Fruit fly (Drosophila melanogaster) whole organism, prepupa: ENCODE measurements around the gene CG8188.

Experiments
- Blimp-1 ChIP-seq: fragments of 200-800 bp; sonication (Bioruptor generic); optimal IDR thresholded peaks from 3 replicates; lab custom pipeline; 2017; ENCODE audit warnings: missing biosample characterization, missing genetic modification characterization, mild to moderate bottlenecking, moderate library complexity, missing genetic modification reagents
- CG10669 ChIP-seq: fragments of 200-800 bp; sonication (Bioruptor generic); optimal IDR thresholded peaks from 3 replicates; lab custom pipeline; 2018; ENCODE audit warnings: missing biosample characterization, mild to moderate bottlenecking, missing genetic modification characterization, moderate library complexity
- CG11294 ChIP-seq: fragments of 200-800 bp; sonication (Bioruptor generic); IDR thresholded peaks from 2 replicates; pipeline ENCODE4 v1.3.6; 2022; ENCODE audit warnings: missing biosample characterization, missing genetic modification characterization
- CG11902 ChIP-seq: fragments of 200-800 bp; sonication (Bioruptor generic); optimal IDR thresholded peaks from 3 replicates; lab custom pipeline; 2016; ENCODE audit warnings: missing biosample characterization, missing genetic modification characterization
- CG15336 ChIP-seq: fragments of 200-800 bp; sonication (Bioruptor generic); IDR thresholded peaks from 2 replicates; pipeline ENCODE4 v1.3.6; 2022; ENCODE audit warnings: missing biosample characterization, missing genetic modification characterization
- CG16779 ChIP-seq: fragments of 200-800 bp; sonication (Bioruptor generic); optimal IDR thresholded peaks from 3 replicates; lab custom pipeline; 2017; ENCODE audit warnings: missing biosample characterization, mild to moderate bottlenecking, missing genetic modification characterization
- CG3032 ChIP-seq: fragments of 200-800 bp; optimal IDR thresholded peaks from 2 replicates; lab custom pipeline; 2019; ENCODE audit warnings: missing biosample characterization, mild to moderate bottlenecking, missing genetic modification characterization, moderate library complexity
- CG31627 ChIP-seq: fragments of 200-800 bp; sonication (Bioruptor generic); optimal IDR thresholded peaks from 3 replicates; lab custom pipeline; 2016; ENCODE audit warnings: missing biosample characterization, missing genetic modification characterization
- CG32006 ChIP-seq: fragments of 200-800 bp; sonication (Bioruptor generic); optimal IDR thresholded peaks from 3 replicates; lab custom pipeline; 2017; ENCODE audit warnings: missing biosample characterization, mild to moderate bottlenecking, missing genetic modification characterization
- CG34406 ChIP-seq: fragments of 200-800 bp; sonication (Bioruptor generic); optimal IDR thresholded peaks from 3 replicates; lab custom pipeline; 2016; ENCODE audit warnings: missing biosample characterization, missing genetic modification characterization
- CG3919 ChIP-seq: fragments of 200-800 bp; sonication (Bioruptor generic); optimal IDR thresholded peaks from 3 replicates; lab custom pipeline; 2016; ENCODE audit warnings: missing biosample characterization, missing genetic modification characterization
- CG4318 ChIP-seq: fragments of 200-800 bp; sonication (Bioruptor generic); optimal IDR thresholded peaks from 3 replicates; lab custom pipeline; 2017; ENCODE audit warnings: missing biosample characterization, mild to moderate bottlenecking, missing genetic modification characterization
- CG6163 ChIP-seq: fragments of 200-800 bp; sonication (Bioruptor generic); IDR thresholded peaks from 3 replicates; pipeline ENCODE4 v1.3.6; 2022; ENCODE audit warnings: missing biosample characterization, missing genetic modification characterization
- CG6276 ChIP-seq: fragments of 200-800 bp; sonication (Bioruptor generic); optimal IDR thresholded peaks from 2 replicates; lab custom pipeline; 2017; ENCODE audit warnings: missing biosample characterization, mild to moderate bottlenecking, missing genetic modification characterization
- CG6808 ChIP-seq: fragments of 200-800 bp; sonication (Bioruptor generic); optimal IDR thresholded peaks from 3 replicates; lab custom pipeline; 2017; ENCODE audit warnings: missing biosample characterization, missing genetic modification characterization, mild to moderate bottlenecking, moderate library complexity, missing genetic modification reagents
- CG6854 ChIP-seq: fragments of 200-800 bp; sonication (Bioruptor generic); optimal IDR thresholded peaks from 2 replicates; lab custom pipeline; 2017; ENCODE audit warnings: missing biosample characterization, mild to moderate bottlenecking, missing genetic modification characterization
- CG7368 ChIP-seq: fragments of 200-800 bp; sonication (Bioruptor generic); optimal IDR thresholded peaks from 3 replicates; lab custom pipeline; 2016; ENCODE audit warnings: missing biosample characterization, missing genetic modification characterization
- CG8319 ChIP-seq: fragments of 200-800 bp; sonication (Bioruptor generic); optimal IDR thresholded peaks from 3 replicates; lab custom pipeline; 2016; ENCODE audit warnings: missing biosample characterization, missing genetic modification characterization
- CG8632 ChIP-seq: fragments of 200-800 bp; sonication (Bioruptor generic); optimal IDR thresholded peaks from 3 replicates; lab custom pipeline; 2016; ENCODE audit warnings: missing biosample characterization, missing genetic modification characterization
- CG9139 ChIP-seq: fragments of 200-800 bp; sonication (Bioruptor generic); optimal IDR thresholded peaks from 3 replicates; lab custom pipeline; 2017; ENCODE audit warnings: missing biosample characterization, mild to moderate bottlenecking, missing genetic modification characterization
- Eip75B ChIP-seq: fragments of 200-800 bp; sonication (Bioruptor generic); optimal IDR thresholded peaks from 3 replicates; lab custom pipeline; 2016; ENCODE audit warnings: missing biosample characterization, missing genetic modification characterization
- Eip78C ChIP-seq: fragments of 200-800 bp; sonication (Bioruptor generic); peaks from one replicate; lab custom pipeline; 2016; ENCODE audit warnings: missing biosample characterization, missing genetic modification characterization
- Ets21C ChIP-seq: fragments of 200-800 bp; sonication (Bioruptor generic); optimal IDR thresholded peaks from 3 replicates; lab custom pipeline; 2016; ENCODE audit warnings: missing biosample characterization, missing genetic modification characterization
- Gug ChIP-seq: fragments of 200-800 bp; sonication (Bioruptor generic); IDR thresholded peaks from 2 replicates; pipeline ENCODE4 v1.3.6; 2022; ENCODE audit warnings: missing biosample characterization, missing genetic modification characterization
- Hr38 ChIP-seq: sonication (Bioruptor generic); optimal IDR thresholded peaks from 2 replicates; lab custom pipeline; 2016; ENCODE audit warnings: missing biosample characterization, missing genetic modification characterization
- Hr39 ChIP-seq: fragments of 200-800 bp; sonication (Bioruptor generic); optimal IDR thresholded peaks from 2 replicates; lab custom pipeline; 2016; ENCODE audit warnings: missing biosample characterization, missing genetic modification characterization
- Lpt ChIP-seq: fragments of 200-800 bp; sonication (Bioruptor generic); optimal IDR thresholded peaks from 3 replicates; lab custom pipeline; 2016; ENCODE audit warnings: missing biosample characterization, missing genetic modification characterization
- OdsH ChIP-seq: fragments of 200-800 bp; sonication (Bioruptor generic); optimal IDR thresholded peaks from 3 replicates; lab custom pipeline; 2016; ENCODE audit warnings: missing biosample characterization, missing genetic modification characterization
- Smox ChIP-seq: fragments of 200-800 bp; sonication (Bioruptor generic); optimal IDR thresholded peaks from 3 replicates; lab custom pipeline; 2016; ENCODE audit warnings: missing biosample characterization, missing genetic modification characterization
- Sox102F ChIP-seq: fragments of 200-800 bp; sonication (Bioruptor generic); optimal IDR thresholded peaks from 2 replicates; lab custom pipeline; 2016; ENCODE audit warnings: missing biosample characterization, mild to moderate bottlenecking, missing genetic modification characterization
- Sox14 ChIP-seq: fragments of 200-800 bp; sonication (Bioruptor generic); optimal IDR thresholded peaks from 3 replicates; lab custom pipeline; 2016; ENCODE audit warnings: missing biosample characterization, missing genetic modification characterization
- Sox15 ChIP-seq: fragments of 200-800 bp; sonication (Bioruptor generic); optimal IDR thresholded peaks from 3 replicates; lab custom pipeline; 2016; ENCODE audit warnings: missing biosample characterization, missing genetic modification characterization
- acj6 ChIP-seq: fragments of 200-800 bp; sonication (Bioruptor generic); optimal IDR thresholded peaks from 3 replicates; lab custom pipeline; 2016; ENCODE audit warnings: missing biosample characterization, missing genetic modification characterization
- cyc ChIP-seq: fragments of 200-800 bp; sonication (Bioruptor generic); optimal IDR thresholded peaks from 3 replicates; lab custom pipeline; 2016; ENCODE audit warnings: missing biosample characterization, missing genetic modification characterization
- dsx ChIP-seq: fragments of 200-800 bp; optimal IDR thresholded peaks from 3 replicates; lab custom pipeline; 2019; ENCODE audit warnings: missing biosample characterization, mild to moderate bottlenecking, missing genetic modification characterization, moderate library complexity; ENCODE audit not compliant: poor library complexity, severe bottlenecking
- eg ChIP-seq: fragments of 200-800 bp; sonication (Bioruptor generic); IDR thresholded peaks from 3 replicates; pipeline ENCODE4 v1.3.6; 2022; ENCODE audit warnings: missing biosample characterization, missing genetic modification characterization
- esn ChIP-seq: fragments of 200-800 bp; sonication (Bioruptor generic); optimal IDR thresholded peaks from 2 replicates; lab custom pipeline; 2016; ENCODE audit warnings: missing biosample characterization, mild to moderate bottlenecking, missing genetic modification characterization, moderate library complexity
- fd85E ChIP-seq: fragments of 200-800 bp; sonication (Bioruptor generic); optimal IDR thresholded peaks from 3 replicates; lab custom pipeline; 2016; ENCODE audit warnings: missing biosample characterization, missing genetic modification characterization
- fkh ChIP-seq: fragments of 200-800 bp; sonication (Bioruptor generic); optimal IDR thresholded peaks from 3 replicates; lab custom pipeline; 2017; ENCODE audit warnings: missing biosample characterization, mild to moderate bottlenecking, missing genetic modification characterization, moderate library complexity
- lz ChIP-seq: fragments of 200-800 bp; sonication (Bioruptor generic); optimal IDR thresholded peaks from 3 replicates; lab custom pipeline; 2016; ENCODE audit warnings: missing biosample characterization, missing genetic modification characterization
- net ChIP-seq: fragments of 200-800 bp; sonication (Bioruptor generic); optimal IDR thresholded peaks from 3 replicates; lab custom pipeline; 2016; ENCODE audit warnings: missing biosample characterization, missing genetic modification characterization
- salr ChIP-seq, 2 experiments: fragments of 200-800 bp; sonication (Bioruptor generic); optimal IDR thresholded peaks; 3 replicates each; lab custom pipeline; 2016 to 2018; ENCODE audit warnings: missing biosample characterization in 2 of 2, missing genetic modification characterization in 2 of 2, mild to moderate bottlenecking in 1 of 2
- spab ChIP-seq: fragments of 200-800 bp; sonication (Bioruptor generic); optimal IDR thresholded peaks from 2 replicates; lab custom pipeline; 2017; ENCODE audit warnings: missing biosample characterization, mild to moderate bottlenecking, missing genetic modification characterization, missing genetic modification reagents
- ss ChIP-seq, 2 experiments: fragments of 200-800 bp; sonication (Bioruptor generic); optimal IDR thresholded peaks; 2 replicates in 1 of 2; 3 replicates in 1 of 2; lab custom pipeline; 2017 to 2018; ENCODE audit warnings: mild to moderate bottlenecking in 2 of 2, missing biosample characterization in 2 of 2, missing genetic modification characterization in 2 of 2, moderate library complexity in 1 of 2
- svp ChIP-seq: fragments of 200-800 bp; sonication (Bioruptor generic); peaks from one replicate; lab custom pipeline; 2016; ENCODE audit warnings: missing biosample characterization, missing genetic modification characterization
- topi ChIP-seq: fragments of 200-800 bp; sonication (Bioruptor generic); optimal IDR thresholded peaks from 3 replicates; lab custom pipeline; 2016; ENCODE audit warnings: missing biosample characterization, missing genetic modification characterization

Gene CG8188

DNA sequence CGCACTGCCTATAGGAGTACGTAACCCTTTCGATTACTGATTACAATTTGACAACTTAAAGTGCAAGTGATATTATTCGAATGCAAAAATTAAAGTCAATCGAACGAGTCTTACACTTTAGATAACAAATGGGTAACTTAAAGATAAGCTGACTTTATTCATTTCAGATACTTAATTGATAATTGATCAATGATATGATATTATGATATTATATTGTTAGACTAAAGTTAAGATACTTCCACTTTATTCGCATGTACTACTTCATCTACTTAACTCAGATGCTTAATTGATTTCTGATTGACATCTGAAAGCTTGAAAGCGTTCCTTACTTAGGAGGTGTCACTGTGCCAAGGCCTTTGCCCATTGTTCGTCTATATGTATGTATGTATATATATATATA, 16.6 kb downstream of the CG8188 start (continued):
- TF ChIP-seq Gug (GFP tag; lab: Robert Waterston, UW) (0 out of 2 replicates have a peak, but pooled peaks have one; percentile 14), CG3919 (peak; percentile 37), CG34406 (GFP tag; lab: Kevin White, UChicago) (no peak)

DNA sequence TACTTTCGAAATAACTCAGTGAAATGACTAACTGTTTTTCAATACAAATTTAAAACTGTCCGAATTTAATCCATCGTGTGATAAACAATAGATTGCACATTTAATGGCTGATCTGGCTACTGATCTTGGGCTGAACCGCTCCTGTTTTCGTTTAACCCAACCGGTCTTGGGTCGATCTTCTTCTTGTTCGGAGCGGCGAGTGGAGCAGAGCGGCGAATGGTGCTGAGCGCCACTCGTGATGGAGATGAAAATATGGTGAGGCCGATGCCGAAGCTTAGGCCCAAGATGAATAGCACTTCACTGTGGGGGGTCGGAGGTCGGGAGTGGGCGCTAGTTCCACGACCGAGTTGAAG, 19.3 kb downstream of the CG8188 start:
- no peak for TF ChIP-seq svp (GFP tag; lab: Kevin White, UChicago)
- TF ChIP-seq CG8319: no peak
- no peak for TF ChIP-seq salr (GFP tag; optimal IDR thresholded peaks at IDR 0.05; lab: Kevin White, UChicago)
- no peak for TF ChIP-seq esn (GFP tag; lab: Kevin White, UChicago)
- no peak for TF ChIP-seq CG3919
- TF ChIP-seq Hr39: no peak

DNA sequence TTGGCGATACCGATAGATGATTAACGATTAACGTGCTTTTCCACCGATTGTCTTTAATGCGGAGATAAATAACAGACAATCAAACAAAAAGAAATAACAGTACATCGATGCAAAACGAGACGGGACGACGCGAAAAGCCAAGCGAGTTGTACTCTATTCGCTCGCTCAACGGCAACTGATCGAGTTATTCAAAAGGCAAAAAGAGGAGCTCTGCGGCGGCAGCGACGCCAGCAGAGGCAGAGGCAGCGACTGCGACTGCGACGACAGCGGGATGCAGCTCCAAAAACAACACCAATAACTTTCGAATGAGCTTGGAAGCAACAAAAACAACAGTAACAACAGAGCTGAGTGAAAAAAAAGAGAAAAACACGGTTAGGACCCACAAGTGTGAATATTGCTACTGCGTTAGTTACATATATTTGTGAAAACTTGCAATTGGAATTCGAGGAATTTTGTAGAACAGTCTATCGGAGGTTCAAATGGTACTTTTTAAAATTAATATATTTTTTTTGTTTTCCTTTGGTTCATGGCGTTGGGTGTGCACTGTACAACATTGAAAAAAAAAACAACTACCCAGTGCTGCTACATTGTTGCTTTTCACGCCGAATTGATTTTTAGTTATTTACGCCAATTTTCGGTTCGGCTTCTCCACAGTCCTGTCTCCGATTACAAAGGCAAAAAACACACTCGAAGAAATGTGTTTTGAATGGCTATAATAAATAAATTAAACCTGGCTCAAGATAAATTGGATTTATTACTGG, 19.9 kb downstream of the CG8188 start:
- TF ChIP-seq cyc (peak; percentile 91), salr (GFP tag; optimal IDR thresholded peaks at IDR 0.05; lab: Kevin White, UChicago) (peak; percentile 80 to 91), CG4318 (peak; percentile 84), svp (GFP tag; lab: Kevin White, UChicago) (peak; percentile 97), CG6854 (GFP tag; lab: Kevin White, UChicago) (peak; percentile 92), Lpt (GFP tag; lab: Kevin White, UChicago) (peak; percentile 94), Sox15 (GFP tag; lab: Kevin White, UChicago) (peak; percentile 88), ss (GFP tag; optimal IDR thresholded peaks at IDR 0.05; lab: Kevin White, UChicago) (peak; percentile 97 to 98), topi (GFP tag; lab: Kevin White, UChicago) (peak; percentile 96), CG3032 (tag; lab: Kevin White, UChicago) (peak; percentile 85), acj6 (GFP tag; lab: Kevin White, UChicago) (peak; percentile 93), Eip75B (GFP tag; lab: Kevin White, UChicago) (peak; percentile 95), eg (peak; percentile 96), Ets21C (GFP tag; lab: Kevin White, UChicago) (peak; percentile 81), CG32006 (GFP tag; lab: Kevin White, UChicago) (peak; percentile 95), CG31627 (GFP tag; lab: Kevin White, UChicago) (peak; percentile 91), CG16779 (tag; lab: Kevin White, UChicago) (peak; percentile 91), CG34406 (GFP tag; lab: Kevin White, UChicago) (peak; percentile 94), CG6808 (GFP tag; lab: Kevin White, UChicago) (peak; percentile 94), CG8319 (peak; percentile 91), CG3919 (peak; percentile 96), fd85E (GFP tag; lab: Kevin White, UChicago) (peak; percentile 76), esn (GFP tag; lab: Kevin White, UChicago) (peak; percentile 97), CG11902 (peak; percentile 79), spab (GFP tag; lab: Kevin White, UChicago) (peak; percentile 89), OdsH (GFP tag; lab: Kevin White, UChicago) (peak; percentile 94), Hr38 (no peak), CG11294 (peak; percentile 89), CG6163 (peak; percentile 97), CG9139 (GFP tag; lab: Kevin White, UChicago) (peak; percentile 90), Eip78C (GFP tag; lab: Kevin White, UChicago) (peak; percentile 99), Sox14 (GFP tag; lab: Kevin White, UChicago) (peak; percentile 92), dsx (GFP tag; lab: Kevin White, UChicago) (peak; percentile 99), net (GFP tag; lab: Kevin White, UChicago) (peak; percentile 96), fkh (GFP tag; lab: Kevin White, UChicago) (no peak), lz (GFP tag; lab: Kevin White, UChicago) (peak; percentile 94), CG8632 (GFP tag; lab: Kevin White, UChicago) (peak; percentile 92), Blimp-1 (GFP tag; lab: Kevin White, UChicago) (peak; percentile 80), Sox102F (peak; percentile 90), Smox (GFP tag; lab: Kevin White, UChicago) (peak; percentile 95), CG15336 (GFP tag; lab: Robert Waterston, UW) (peak; percentile 95), CG10669 (GFP tag; lab: Kevin White, UChicago) (peak; percentile 89), CG6276 (GFP tag; lab: Kevin White, UChicago) (peak; percentile 93), CG7368 (GFP tag; lab: Kevin White, UChicago) (peak; percentile 88)
